Comparison of ENCODE assay signal across 6 worm cellular contexts in the genomic region with DNA sequence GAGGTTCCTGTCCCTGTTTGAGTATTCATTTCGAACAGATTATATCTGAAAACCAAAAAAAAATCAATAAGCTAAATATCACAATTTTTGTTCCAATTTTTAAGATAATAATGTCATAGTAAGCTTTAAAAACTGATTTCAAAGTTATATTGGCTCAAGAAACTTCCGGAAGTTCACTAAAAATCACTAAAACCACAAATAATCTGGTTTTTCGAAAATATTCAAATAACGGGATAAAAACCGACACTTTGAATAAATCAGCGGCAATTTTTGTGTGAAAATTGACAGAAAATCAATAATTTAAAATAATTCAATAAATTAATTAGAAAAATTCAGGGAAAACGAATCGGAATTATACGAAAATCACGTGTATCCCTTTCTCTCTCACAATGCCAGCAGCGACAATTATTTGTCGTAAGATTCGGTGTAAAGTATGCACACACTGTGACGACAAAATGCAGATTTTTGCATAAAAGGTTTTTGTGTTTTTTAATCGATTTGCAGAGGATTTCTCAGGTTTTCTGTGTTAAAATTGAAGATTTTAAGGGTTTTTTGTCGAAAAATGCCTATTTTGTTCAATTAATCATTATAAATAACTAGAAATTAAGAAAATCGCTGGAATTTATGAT.
TF ChIP-seq lines count a peak whose summit lies in the region.

Gene sut-2, minus strand, starts transcription at position 51 of the 629 bp plus-strand sequence.

TF ChIP-seq in whole organism, L1 larva, 84 proteins besides CTCF, POLR2A, EP300 and RAD21 (continues in another document):
- no peak for TF ChIP-seq mef-2 (tag; optimal IDR thresholded peaks at IDR 0.05; lab: Kevin White, UChicago)
- no peak for TF ChIP-seq alr-1 (tag; optimal IDR thresholded peaks at IDR 0.05; lab: Kevin White, UChicago; ENCODE audit: borderline replicate concordance)
- no peak for TF ChIP-seq ztf-11 (tag; optimal IDR thresholded peaks at IDR 0.05; lab: Kevin White, UChicago)
- TF ChIP-seq ama-1 (optimal IDR thresholded peaks at IDR 0.05; lab: Kevin White, UChicago), result no peak
- TF ChIP-seq aly-2 (tag; optimal IDR thresholded peaks at IDR 0.05; lab: Kevin White, UChicago), result peak; percentile 18
- TF ChIP-seq unc-62 (GFP tag; optimal IDR thresholded peaks at IDR 0.05; lab: Kevin White, UChicago), result no peak
- TF ChIP-seq hlh-17 (GFP tag; optimal IDR thresholded peaks at IDR 0.05; lab: Kevin White, UChicago; ENCODE audit: borderline replicate concordance), result no peak
- TF ChIP-seq snpc-4 (tag; optimal IDR thresholded peaks at IDR 0.05; lab: Kevin White, UChicago), result no peak
- TF ChIP-seq ceh-63 (GFP tag; optimal IDR thresholded peaks at IDR 0.05; lab: Kevin White, UChicago), result no peak
- no peak for TF ChIP-seq hlh-4 (tag; optimal IDR thresholded peaks at IDR 0.05; lab: Kevin White, UChicago)
- TF ChIP-seq swsn-7 (tag; optimal IDR thresholded peaks at IDR 0.05; lab: Kevin White, UChicago), result peak; percentile 17
- TF ChIP-seq lir-3 (tag; optimal IDR thresholded peaks at IDR 0.05; lab: Kevin White, UChicago; ENCODE audit: poor library complexity), result no peak
- TF ChIP-seq F16B12.6 (tag; optimal IDR thresholded peaks at IDR 0.05; lab: Kevin White, UChicago), result peak; percentile 90
- TF ChIP-seq unc-98 (GFP tag; IDR thresholded peaks at IDR 0.05; lab: Robert Waterston, UW), result no peak

TF ChIP-seq in whole organism, L2 larva, 48 proteins besides CTCF, POLR2A, EP300 and RAD21 (continues in another document):
- TF ChIP-seq nhr-23 (tag; optimal IDR thresholded peaks at IDR 0.05; lab: Kevin White, UChicago) (no peak), nhr-21 (tag; optimal IDR thresholded peaks at IDR 0.05; lab: Kevin White, UChicago) (no peak), nhr-6 (tag; optimal IDR thresholded peaks at IDR 0.05; lab: Kevin White, UChicago) (no peak), nhr-12 (tag; optimal IDR thresholded peaks at IDR 0.05; lab: Kevin White, UChicago) (no peak), unc-39 (tag; optimal IDR thresholded peaks at IDR 0.05; lab: Kevin White, UChicago) (no peak), ztf-1 (GFP tag; conservative IDR thresholded peaks at IDR 0.05; lab: Robert Waterston, UW) (no peak), sma-3 (GFP tag; optimal IDR thresholded peaks at IDR 0.05; lab: Kevin White, UChicago) (no peak), peb-1 (tag; optimal IDR thresholded peaks at IDR 0.05; lab: Kevin White, UChicago) (no peak), sem-4 (tag; optimal IDR thresholded peaks at IDR 0.05; lab: Kevin White, UChicago) (no peak), C34F6.9 (tag; optimal IDR thresholded peaks at IDR 0.05; lab: Kevin White, UChicago) (peak; percentile 85), zag-1 (tag; optimal IDR thresholded peaks at IDR 0.05; lab: Kevin White, UChicago) (no peak), ama-1 (optimal IDR thresholded peaks at IDR 0.05; lab: Kevin White, UChicago) (peak; percentile 10), mab-5 (tag; optimal IDR thresholded peaks at IDR 0.05; lab: Kevin White, UChicago) (no peak), crh-2 (tag; optimal IDR thresholded peaks at IDR 0.05; lab: Kevin White, UChicago) (no peak), snpc-4 (tag; optimal IDR thresholded peaks at IDR 0.05; lab: Kevin White, UChicago) (no peak)

TF ChIP-seq in whole organism, L3 larva, 47 proteins besides CTCF, POLR2A, EP300 and RAD21:
- TF ChIP-seq nhr-28 (tag; optimal IDR thresholded peaks at IDR 0.05; lab: Kevin White, UChicago) (no peak), nfya-1 (tag; optimal IDR thresholded peaks at IDR 0.05; lab: Kevin White, UChicago; ENCODE audit: insufficient read depth) (peak; percentile 69), nhr-25 (tag; optimal IDR thresholded peaks at IDR 0.05; lab: Kevin White, UChicago) (no peak), pqm-1 (tag; optimal IDR thresholded peaks at IDR 0.05; lab: Kevin White, UChicago) (no peak), lin-15B (tag; optimal IDR thresholded peaks at IDR 0.05; lab: Kevin White, UChicago) (peak; percentile 9), nhr-23 (tag; optimal IDR thresholded peaks at IDR 0.05; lab: Kevin White, UChicago) (no peak), pha-4 (tag; optimal IDR thresholded peaks at IDR 0.05; lab: Kevin White, UChicago) (peak; percentile 40), eor-1 (tag; optimal IDR thresholded peaks at IDR 0.05; lab: Kevin White, UChicago) (no peak), hmg-11 (tag; optimal IDR thresholded peaks at IDR 0.05; lab: Kevin White, UChicago) (peak; percentile 39)

TF ChIP-seq in whole organism, L4 larva, 104 proteins besides CTCF, POLR2A, EP300 and RAD21:
- no peak for TF ChIP-seq F26F4.8 (GFP tag; conservative IDR thresholded peaks at IDR 0.05; lab: Robert Waterston, UW)
- TF ChIP-seq hlh-30 (tag; optimal IDR thresholded peaks at IDR 0.05; lab: Kevin White, UChicago; ENCODE audit: insufficient read depth), result peak; percentile 78
- peak in 1 of 2 experiments; percentile 23 for TF ChIP-seq mdl-1 (tag; optimal IDR thresholded peaks at IDR 0.05; lab: Kevin White, UChicago)
- no peak for TF ChIP-seq lim-7 (GFP tag; IDR thresholded peaks at IDR 0.05; lab: Robert Waterston, UW)
- TF ChIP-seq dpl-1 (GFP tag; optimal IDR thresholded peaks at IDR 0.05; lab: Kevin White, UChicago), result peak; percentile 20
- TF ChIP-seq nhr-28 (tag; optimal IDR thresholded peaks at IDR 0.05; lab: Kevin White, UChicago), result peak; percentile 10
- peak; percentile 42 for TF ChIP-seq mes-2 (tag; optimal IDR thresholded peaks at IDR 0.05; lab: Kevin White, UChicago; ENCODE audit: poor library complexity, severe bottlenecking)
- peak in 1 of 2 experiments; percentile 70 for TF ChIP-seq lsy-2 (tag; optimal IDR thresholded peaks at IDR 0.05; lab: Kevin White, UChicago)
- no peak for TF ChIP-seq unc-39 (tag; optimal IDR thresholded peaks at IDR 0.05; lab: Kevin White, UChicago)

TF ChIP-seq in whole organism, late embryonic, 69 proteins besides CTCF, POLR2A, EP300 and RAD21 (continues in another document):
- no peak for TF ChIP-seq nhr-232 (tag; optimal IDR thresholded peaks at IDR 0.05; lab: Kevin White, UChicago)
- no peak for TF ChIP-seq ets-4 (tag; optimal IDR thresholded peaks at IDR 0.05; lab: Kevin White, UChicago)
- TF ChIP-seq pros-1 (tag; optimal IDR thresholded peaks at IDR 0.05; lab: Kevin White, UChicago), result no peak
- no peak for TF ChIP-seq hlh-15 (tag; optimal IDR thresholded peaks at IDR 0.05; lab: Kevin White, UChicago)
- TF ChIP-seq unc-55 (GFP tag; optimal IDR thresholded peaks at IDR 0.05; lab: Kevin White, UChicago), result no peak
- no peak for TF ChIP-seq ceh-34 (tag; optimal IDR thresholded peaks at IDR 0.05; lab: Kevin White, UChicago)
- TF ChIP-seq ceh-45 (GFP tag; IDR thresholded peaks at IDR 0.05; lab: Robert Waterston, UW), result no peak
- TF ChIP-seq T23F11.4 (GFP tag; optimal IDR thresholded peaks at IDR 0.05; lab: Kevin White, UChicago), result no peak
- no peak for TF ChIP-seq elt-2 (tag; optimal IDR thresholded peaks at IDR 0.05; lab: Kevin White, UChicago)
- no peak for TF ChIP-seq zip-5 (tag; optimal IDR thresholded peaks at IDR 0.05; lab: Kevin White, UChicago)
- TF ChIP-seq mec-3 (tag; optimal IDR thresholded peaks at IDR 0.05; lab: Kevin White, UChicago; ENCODE audit: borderline replicate concordance), result no peak
- TF ChIP-seq ceh-30 (tag; optimal IDR thresholded peaks at IDR 0.05; lab: Kevin White, UChicago), result no peak
- TF ChIP-seq lin-11 (tag; optimal IDR thresholded peaks at IDR 0.05; lab: Kevin White, UChicago), result no peak
- peak; percentile 26 for TF ChIP-seq unc-42 (tag; optimal IDR thresholded peaks at IDR 0.05; lab: Kevin White, UChicago)
- no peak for TF ChIP-seq tbx-7 (tag; optimal IDR thresholded peaks at IDR 0.05; lab: Kevin White, UChicago)
- TF ChIP-seq ceh-9 (tag; optimal IDR thresholded peaks at IDR 0.05; lab: Kevin White, UChicago), result no peak
- no peak for TF ChIP-seq npax-4 (tag; optimal IDR thresholded peaks at IDR 0.05; lab: Kevin White, UChicago)
- TF ChIP-seq F13H6.1 (tag; optimal IDR thresholded peaks at IDR 0.05; lab: Kevin White, UChicago), result no peak
- TF ChIP-seq madf-2 (tag; optimal IDR thresholded peaks at IDR 0.05; lab: Kevin White, UChicago), result no peak
- peak; percentile 21 for TF ChIP-seq nfya-1 (tag; optimal IDR thresholded peaks at IDR 0.05; lab: Kevin White, UChicago)
- TF ChIP-seq ahr-1 (tag; optimal IDR thresholded peaks at IDR 0.05; lab: Kevin White, UChicago), result no peak
- no peak for TF ChIP-seq rnt-1 (tag; optimal IDR thresholded peaks at IDR 0.05; lab: Kevin White, UChicago)

TF ChIP-seq in whole organism, mixed stage, embryonic, 35 proteins besides CTCF, POLR2A, EP300 and RAD21:
- no peak for TF ChIP-seq elt-1 (tag; optimal IDR thresholded peaks at IDR 0.05; lab: Kevin White, UChicago; ENCODE audit: borderline replicate concordance, insufficient read depth)
- TF ChIP-seq hlh-1 (tag; optimal IDR thresholded peaks at IDR 0.05; lab: Kevin White, UChicago), result no peak
- peak; percentile 7 for TF ChIP-seq mep-1 (tag; optimal IDR thresholded peaks at IDR 0.05; lab: Kevin White, UChicago)
- TF ChIP-seq ces-1 (GFP tag; optimal IDR thresholded peaks at IDR 0.05; lab: Kevin White, UChicago), result peak; percentile 69
- peak; percentile 85 for TF ChIP-seq unc-120 (tag; optimal IDR thresholded peaks at IDR 0.05; lab: Kevin White, UChicago; ENCODE audit: poor library complexity, severe bottlenecking)
- no peak for TF ChIP-seq lin-32 (GFP tag; optimal IDR thresholded peaks at IDR 0.05; lab: Kevin White, UChicago)
- peak; percentile 7 for TF ChIP-seq lsy-2 (tag; optimal IDR thresholded peaks at IDR 0.05; lab: Kevin White, UChicago)
- no peak for TF ChIP-seq mls-2 (tag; optimal IDR thresholded peaks at IDR 0.05; lab: Kevin White, UChicago)
- TF ChIP-seq sem-2 (GFP tag; optimal IDR thresholded peaks at IDR 0.05; lab: Kevin White, UChicago), result no peak

Comparison
In these comparisons a context has a peak if more than half of its experiments do, and no peak if none do; other contexts are left out.
1. Of the 29 proteins assayed by ChIP-seq in both whole organism, L4 larva and whole organism, L1 larva: peak only in whole organism, L4 larva: nhr-28; only in whole organism, L1 larva: aly-2 and mep-1; in both: dpl-1; in neither: 22; mixed calls (peak in some experiments, not most) for 3.